Worm (Caenorhabditis elegans): Measurements from ENCODE around the gene cct-3.
A peak's percentile ranks its signal among the peaks of the same experiment; 100 is the strongest.

cct-3 gene

ce11 chrII:2204077-2204476, 29.3 kb upstream of the cct-3 start, which contains the start of gene Y59C2A.2 (continued):
- TF ChIP-seq lin-13 (GFP tag; optimal IDR thresholded peaks at IDR 0.05), result peak; percentile 48
- TF ChIP-seq elt-2 (tag; optimal IDR thresholded peaks at IDR 0.05), result no peak
- no peak for TF ChIP-seq efl-3 (GFP tag; optimal IDR thresholded peaks at IDR 0.05)
- peak; percentile 54 for TF ChIP-seq snu-23 (GFP tag; optimal IDR thresholded peaks at IDR 0.05)
- TF ChIP-seq unc-30 (tag; optimal IDR thresholded peaks at IDR 0.05), result no peak
- no peak for TF ChIP-seq lir-3 (tag; optimal IDR thresholded peaks at IDR 0.05; ENCODE audit: poor library complexity)
- no peak for TF ChIP-seq ceh-90 (tag; optimal IDR thresholded peaks at IDR 0.05)
- no peak for TF ChIP-seq nhr-77 (tag; optimal IDR thresholded peaks at IDR 0.05)
- TF ChIP-seq unc-86 (tag; optimal IDR thresholded peaks at IDR 0.05), result peak; percentile 4
- TF ChIP-seq ama-1 (optimal IDR thresholded peaks at IDR 0.05), result no peak
- no peak for TF ChIP-seq egl-13 (tag; optimal IDR thresholded peaks at IDR 0.05)
- no peak for TF ChIP-seq hpl-2 (GFP tag; optimal IDR thresholded peaks at IDR 0.05)
- TF ChIP-seq ceh-8 (GFP tag; optimal IDR thresholded peaks at IDR 0.05), result no peak
- TF ChIP-seq xbp-1 (tag; optimal IDR thresholded peaks at IDR 0.05), result peak; percentile 26
- no peak for TF ChIP-seq nhr-28 (tag; optimal IDR thresholded peaks at IDR 0.05)
- TF ChIP-seq fkh-8 (tag; optimal IDR thresholded peaks at IDR 0.05), result peak; percentile 23
- TF ChIP-seq hlh-17 (GFP tag; optimal IDR thresholded peaks at IDR 0.05; ENCODE audit: borderline replicate concordance), result no peak
- peak; percentile 22; the same call in 1 of the 2 replicates for TF ChIP-seq isw-1 (GFP tag; IDR thresholded peaks at IDR 0.05)
- TF ChIP-seq C34B4.2 (tag; optimal IDR thresholded peaks at IDR 0.05), result no peak
- no peak for TF ChIP-seq lin-39 (tag; optimal IDR thresholded peaks at IDR 0.05)
- no peak for TF ChIP-seq egl-27 (tag; optimal IDR thresholded peaks at IDR 0.05)
- no peak for TF ChIP-seq snpc-4 (tag; optimal IDR thresholded peaks at IDR 0.05)
- peak; percentile 26 for TF ChIP-seq lin-15B (tag; optimal IDR thresholded peaks at IDR 0.05)
- TF ChIP-seq tlp-1 (tag; optimal IDR thresholded peaks at IDR 0.05), result no peak
- TF ChIP-seq pax-3 (tag; optimal IDR thresholded peaks at IDR 0.05), result peak; percentile 16
- TF ChIP-seq irx-1 (tag; optimal IDR thresholded peaks at IDR 0.05), result peak; percentile 29
- no peak for TF ChIP-seq nhr-90 (tag; optimal IDR thresholded peaks at IDR 0.05; ENCODE audit: poor library complexity)
- peak; percentile 61 for TF ChIP-seq nhr-85 (tag)
- no peak for TF ChIP-seq fkh-10 (GFP tag; optimal IDR thresholded peaks at IDR 0.05)
- TF ChIP-seq ztf-11 (tag; optimal IDR thresholded peaks at IDR 0.05), result no peak
- TF ChIP-seq nhr-71 (tag; optimal IDR thresholded peaks at IDR 0.05), result no peak
- TF ChIP-seq pqm-1 (tag; optimal IDR thresholded peaks at IDR 0.05), result no peak
- peak; percentile 19 for TF ChIP-seq mep-1 (tag; optimal IDR thresholded peaks at IDR 0.05)
- TF ChIP-seq mef-2 (tag; optimal IDR thresholded peaks at IDR 0.05), result no peak
- TF ChIP-seq nhr-11 (tag; optimal IDR thresholded peaks at IDR 0.05), result no peak
- TF ChIP-seq nhr-237 (tag; optimal IDR thresholded peaks at IDR 0.05), result no peak
- no peak for TF ChIP-seq unc-98 (GFP tag; IDR thresholded peaks at IDR 0.05)
- no peak for TF ChIP-seq ztf-4 (tag; optimal IDR thresholded peaks at IDR 0.05)
- TF ChIP-seq fkh-4 (tag; optimal IDR thresholded peaks at IDR 0.05; ENCODE audit: borderline replicate concordance), result no peak
- TF ChIP-seq alr-1 (tag; optimal IDR thresholded peaks at IDR 0.05; ENCODE audit: borderline replicate concordance), result no peak
- peak; percentile 39 for TF ChIP-seq vab-15 (tag; optimal IDR thresholded peaks at IDR 0.05)
- peak; percentile 53 for TF ChIP-seq rnt-1 (tag; optimal IDR thresholded peaks at IDR 0.05)
- TF ChIP-seq ces-1 (GFP tag; optimal IDR thresholded peaks at IDR 0.05), result no peak

- TF ChIP-seq dsc-1 (tag; optimal IDR thresholded peaks at IDR 0.05) (peak; percentile 94), vab-15 (tag; optimal IDR thresholded peaks at IDR 0.05) (no peak), fkh-4 (tag; optimal IDR thresholded peaks at IDR 0.05; ENCODE audit: borderline replicate concordance) (peak; percentile 78)
Measured at ce11 chrII:2206064-2206722, 27.1 kb upstream of the cct-3 start.

Measured in whole organism, L1 larva.